Fruit fly (Drosophila melanogaster): Measurements from ENCODE around the gene C15.

The C15 gene

dm6 chr3R:21520183-21520582, 20.4 kb downstream of the C15 start (continued):
- TF ChIP-seq Fer3 (tag; optimal IDR thresholded peaks at IDR 0.05) (peak; percentile 99), Ets65A (GFP tag) (peak; percentile 100), H15 (GFP tag; IDR thresholded peaks at IDR 0.05) (peak; percentile 99), CG11398 (GFP tag; optimal IDR thresholded peaks at IDR 0.05) (peak; percentile 97), lola (GFP tag; optimal IDR thresholded peaks at IDR 0.05) (peak in 1 of 3 experiments; percentile 90), CG11723 (GFP tag; optimal IDR thresholded peaks at IDR 0.05) (peak; percentile 98), twi (tag; optimal IDR thresholded peaks at IDR 0.05) (peak; percentile 96), wdn (GFP tag; IDR thresholded peaks at IDR 0.05) (peak; percentile 97), tio (GFP tag; optimal IDR thresholded peaks at IDR 0.05) (peak; percentile 98), CG17568 (GFP tag; optimal IDR thresholded peaks at IDR 0.05) (peak; percentile 98), unc-4 (GFP tag; IDR thresholded peaks at IDR 0.05; ENCODE audit: partially characterized antibody) (no peak), dm (GFP tag; optimal IDR thresholded peaks at IDR 0.05) (peak; percentile 95), D (optimal IDR thresholded peaks at IDR 0.05) (no peak), D (GFP tag; optimal IDR thresholded peaks at IDR 0.05) (peak; percentile 97), CG16779 (GFP tag; IDR thresholded peaks at IDR 0.05) (peak; percentile 98), B-H1 (GFP tag; IDR thresholded peaks at IDR 0.05) (peak; percentile 97), ci (GFP tag; IDR thresholded peaks at IDR 0.05) (peak; percentile 100), NC2β (GFP tag; optimal IDR thresholded peaks at IDR 0.05) (peak; percentile 99), tgo (GFP tag; IDR thresholded peaks at IDR 0.05) (peak; percentile 98), CG14014 (GFP tag; IDR thresholded peaks at IDR 0.05) (peak; percentile 98), Bdp1 (GFP tag; optimal IDR thresholded peaks at IDR 0.05) (peak; percentile 94), CG31388 (GFP tag; optimal IDR thresholded peaks at IDR 0.05) (peak; percentile 96), Lhr (GFP tag; optimal IDR thresholded peaks at IDR 0.05) (peak; percentile 99), br (optimal IDR thresholded peaks at IDR 0.05) (no peak), CG7357 (GFP tag; IDR thresholded peaks at IDR 0.05) (peak; percentile 90), ac (GFP tag; optimal IDR thresholded peaks at IDR 0.05) (peak; percentile 99), Taf1 (GFP tag; IDR thresholded peaks at IDR 0.05) (peak; percentile 95), CG32767 (GFP tag; IDR thresholded peaks at IDR 0.05) (peak; percentile 87), klu (GFP tag; IDR thresholded peaks at IDR 0.05) (peak; percentile 95), nerfin-2 (GFP tag; IDR thresholded peaks at IDR 0.05; ENCODE audit: partially characterized antibody) (no peak), CG8765 (GFP tag; IDR thresholded peaks at IDR 0.05) (peak; percentile 96), ind (GFP tag; optimal IDR thresholded peaks at IDR 0.05) (peak; percentile 97), maf-S (GFP tag; optimal IDR thresholded peaks at IDR 0.05) (peak; percentile 98), CG14441 (GFP tag; IDR thresholded peaks at IDR 0.05) (peak; percentile 98), CG16815 (GFP tag; optimal IDR thresholded peaks at IDR 0.05) (peak; percentile 98), Hmr (GFP tag; optimal IDR thresholded peaks at IDR 0.05) (peak; percentile 99), chinmo (GFP tag; IDR thresholded peaks at IDR 0.05; ENCODE audit: partially characterized antibody) (no peak), Sin3A (optimal IDR thresholded peaks at IDR 0.05) (no peak), CrebB (tag; optimal IDR thresholded peaks at IDR 0.05) (peak; percentile 97), otp (GFP tag; IDR thresholded peaks at IDR 0.05) (peak; percentile 99), Aef1 (GFP tag; IDR thresholded peaks at IDR 0.05) (peak; percentile 98), CG1647 (GFP tag; optimal IDR thresholded peaks at IDR 0.05) (peak; percentile 98), CG13624 (GFP tag; optimal IDR thresholded peaks at IDR 0.05) (peak; percentile 97), Six4 (GFP tag; optimal IDR thresholded peaks at IDR 0.05) (peak; percentile 97), Xrp1 (GFP tag; IDR thresholded peaks at IDR 0.05) (peak; percentile 85), cato (GFP tag; optimal IDR thresholded peaks at IDR 0.05; ENCODE audit: borderline replicate concordance) (peak; percentile 99)
